Fruit fly (Drosophila melanogaster) whole organism, embryonic: ENCODE results near the gene Ir31a.

Experiments used
- BEAF-32 ChIP-seq: fragments of 200-800 bp; sonication (Bioruptor generic); optimal IDR thresholded peaks from 3 replicates; lab custom pipeline; 2017; ENCODE audit warnings: missing biosample characterization, missing genetic modification characterization, mild to moderate bottlenecking, moderate library complexity, missing genetic modification reagents
- Bgb ChIP-seq: fragments of 200-800 bp; sonication (Bioruptor generic); IDR thresholded peaks from 2 replicates; pipeline ENCODE4 v1.3.6; 2022; ENCODE audit warnings: missing biosample characterization, missing genetic modification characterization; ENCODE audit not compliant: partially characterized antibody
- Blimp-1 ChIP-seq: fragments of 200-800 bp; sonication (Bioruptor generic); optimal IDR thresholded peaks from 3 replicates; lab custom pipeline; 2018; ENCODE audit warnings: missing biosample characterization, missing genetic modification characterization, mild to moderate bottlenecking, moderate library complexity, missing genetic modification reagents
- CG12155 ChIP-seq: fragments of 200-800 bp; sonication (Bioruptor generic); optimal IDR thresholded peaks from 3 replicates; lab custom pipeline; 2016; ENCODE audit warnings: missing biosample characterization, missing genetic modification characterization
- CG12391 ChIP-seq: fragments of 200-800 bp; sonication (Bioruptor generic); optimal IDR thresholded peaks from 3 replicates; lab custom pipeline; 2018; ENCODE audit warnings: missing biosample characterization, mild to moderate bottlenecking, missing genetic modification characterization, moderate library complexity
- CG13624 ChIP-seq: fragments of 200-800 bp; sonication (Bioruptor generic); optimal IDR thresholded peaks from 2 replicates; lab custom pipeline; 2016; ENCODE audit warnings: missing biosample characterization, missing genetic modification characterization
- CG16815 ChIP-seq: fragments of 200-800 bp; sonication (Bioruptor generic); optimal IDR thresholded peaks from 3 replicates; lab custom pipeline; 2017; ENCODE audit warnings: missing biosample characterization, mild to moderate bottlenecking, missing genetic modification characterization
- CG17802 ChIP-seq: fragments of 200-800 bp; sonication (Bioruptor generic); optimal IDR thresholded peaks from 2 replicates; lab custom pipeline; 2018; ENCODE audit warnings: missing biosample characterization, mild to moderate bottlenecking, missing genetic modification characterization, moderate library complexity
- CG33557 ChIP-seq: fragments of 200-800 bp; sonication (Bioruptor generic); optimal IDR thresholded peaks from 2 replicates; lab custom pipeline; 2019; ENCODE audit warnings: missing biosample characterization, mild to moderate bottlenecking, missing genetic modification characterization, moderate library complexity
- CG3995 ChIP-seq: fragments of 200-800 bp; sonication (Bioruptor generic); optimal IDR thresholded peaks from 3 replicates; lab custom pipeline; 2016; ENCODE audit warnings: missing biosample characterization, missing genetic modification characterization
- CG42726 ChIP-seq: fragments of 200-800 bp; sonication (Bioruptor generic); IDR thresholded peaks from 2 replicates; pipeline ENCODE4 v1.3.6; 2022; ENCODE audit warnings: missing biosample characterization, missing genetic modification characterization; ENCODE audit not compliant: partially characterized antibody
- CG4707 ChIP-seq: fragments of 200-800 bp; sonication (Bioruptor generic); optimal IDR thresholded peaks from 2 replicates; lab custom pipeline; 2018; ENCODE audit warnings: missing biosample characterization, mild to moderate bottlenecking, missing genetic modification characterization, moderate library complexity
- CG6654 ChIP-seq: fragments of 200-800 bp; sonication (Bioruptor generic); optimal IDR thresholded peaks from 2 replicates; lab custom pipeline; 2017; ENCODE audit warnings: missing biosample characterization, mild to moderate bottlenecking, missing genetic modification characterization
- CG7963 ChIP-seq: fragments of 200-800 bp; sonication (Bioruptor generic); IDR thresholded peaks from 3 replicates; pipeline ENCODE4 v1.3.6; 2022; ENCODE audit warnings: missing biosample characterization, missing genetic modification characterization; ENCODE audit not compliant: partially characterized antibody
- CG8089 ChIP-seq: fragments of 200-800 bp; sonication (Bioruptor generic); optimal IDR thresholded peaks from 3 replicates; lab custom pipeline; 2016; ENCODE audit warnings: missing biosample characterization, missing genetic modification characterization
- CG8944 ChIP-seq: fragments of 200-800 bp; sonication (Bioruptor generic); optimal IDR thresholded peaks from 3 replicates; lab custom pipeline; 2016; ENCODE audit warnings: missing biosample characterization, missing genetic modification characterization
- CG9609 ChIP-seq: fragments of 200-800 bp; sonication (Bioruptor generic); optimal IDR thresholded peaks from 3 replicates; lab custom pipeline; 2016; ENCODE audit warnings: missing biosample characterization, missing genetic modification characterization
- CoRest ChIP-seq: fragments of 200-800 bp; sonication (Bioruptor generic); optimal IDR thresholded peaks from 3 replicates; lab custom pipeline; 2018; ENCODE audit warnings: missing biosample characterization, mild to moderate bottlenecking, missing genetic modification characterization, moderate library complexity
- Dbx ChIP-seq: fragments of 200-800 bp; sonication (Bioruptor generic); IDR thresholded peaks from 3 replicates; pipeline ENCODE4 v1.3.6; 2022; ENCODE audit warnings: missing biosample characterization, missing genetic modification characterization
- Dip2 ChIP-seq: fragments of 200-800 bp; sonication (Bioruptor generic); IDR thresholded peaks from 2 replicates; pipeline ENCODE4 v1.3.6; 2022; ENCODE audit warnings: missing biosample characterization, missing genetic modification characterization
- E2f1 ChIP-seq: fragments of 200-800 bp; sonication (Bioruptor generic); IDR thresholded peaks from 2 replicates; pipeline ENCODE4 v1.3.6; 2022; ENCODE audit warnings: missing biosample characterization, missing genetic modification characterization
- ERR ChIP-seq: fragments of 200-800 bp; sonication (Bioruptor generic); optimal IDR thresholded peaks from 2 replicates; lab custom pipeline; 2016; ENCODE audit warnings: missing biosample characterization, missing genetic modification characterization
- HLH3B ChIP-seq: fragments of 200-800 bp; sonication (Bioruptor generic); IDR thresholded peaks from 2 replicates; pipeline ENCODE4 v1.3.6; 2022; ENCODE audit warnings: missing biosample characterization, missing genetic modification characterization
- Hr78 ChIP-seq, 2 experiments: fragments of 200-800 bp in 1 of 2; fragments of >200 bp in 1 of 2; sonication (Bioruptor generic) in 1 of 2; optimal IDR thresholded peaks; 2 replicates each; lab custom pipeline; 2017 to 2019; ENCODE audit warnings: missing biosample characterization in 2 of 2, missing genetic modification characterization in 2 of 2, mild to moderate bottlenecking in 1 of 2, moderate library complexity in 1 of 2
- Jarid2 ChIP-seq: fragments of 200-800 bp; sonication (Bioruptor generic); optimal IDR thresholded peaks from 3 replicates; lab custom pipeline; 2017; ENCODE audit warnings: mild to moderate bottlenecking, missing biosample characterization, missing genetic modification reagents, missing genetic modification characterization
- Lpt ChIP-seq: fragments of >200 bp; optimal IDR thresholded peaks from 2 replicates; lab custom pipeline; 2018; ENCODE audit warnings: missing biosample characterization, missing genetic modification characterization
- Nf-YA ChIP-seq: fragments of 200-800 bp; sonication (Bioruptor generic); IDR thresholded peaks from 2 replicates; pipeline ENCODE4 v1.3.6; 2022; ENCODE audit warnings: missing biosample characterization, missing genetic modification characterization
- Stat92E ChIP-seq, 3 experiments: fragments of >200 bp in 2 of 3; fragments of 200-800 bp in 1 of 3; sonication (Bioruptor generic) in 1 of 3; optimal IDR thresholded peaks; 2 replicates each; lab custom pipeline; 2017 to 2019; ENCODE audit warnings: missing biosample characterization in 3 of 3, missing genetic modification characterization in 3 of 3, mild to moderate bottlenecking in 1 of 3, moderate library complexity in 1 of 3
- Xbp1 ChIP-seq: fragments of 200-800 bp; sonication (Bioruptor generic); optimal IDR thresholded peaks from 3 replicates; lab custom pipeline; 2016; ENCODE audit warnings: missing biosample characterization, mild to moderate bottlenecking, missing genetic modification characterization
- Xrp1 ChIP-seq: fragments of 200-800 bp; sonication (Bioruptor generic); IDR thresholded peaks from 2 replicates; pipeline ENCODE4 v1.3.6; 2022; ENCODE audit warnings: missing biosample characterization, missing genetic modification characterization
- bowl ChIP-seq: fragments of 200-800 bp; sonication (Bioruptor generic); IDR thresholded peaks from 2 replicates; pipeline ENCODE4 v1.3.6; 2022; ENCODE audit warnings: missing biosample characterization, missing genetic modification characterization
- cg ChIP-seq: fragments of 200-800 bp; sonication (Bioruptor generic); optimal IDR thresholded peaks from 3 replicates; lab custom pipeline; 2019; ENCODE audit warnings: missing biosample characterization, mild to moderate bottlenecking, missing genetic modification characterization, moderate library complexity
- chn ChIP-seq: fragments of 200-800 bp; sonication (Bioruptor generic); optimal IDR thresholded peaks from 2 replicates; lab custom pipeline; 2016; ENCODE audit warnings: missing biosample characterization, missing genetic modification characterization
- croc ChIP-seq: fragments of 200-800 bp; sonication (Bioruptor generic); conservative IDR thresholded peaks from 3 replicates; pipeline ENCODE4 v1.3.6; 2022; ENCODE audit warnings: missing biosample characterization, missing genetic modification characterization
- dysf ChIP-seq: fragments of 200-800 bp; sonication (Bioruptor generic); IDR thresholded peaks from 3 replicates; pipeline ENCODE4 v1.3.6; 2022; ENCODE audit warnings: missing biosample characterization, missing genetic modification characterization
- gem ChIP-seq: fragments of 200-800 bp; sonication (Bioruptor generic); optimal IDR thresholded peaks from 2 replicates; lab custom pipeline; 2019; ENCODE audit warnings: missing biosample characterization, mild to moderate bottlenecking, missing genetic modification characterization, moderate library complexity
- grn ChIP-seq: fragments of 200-800 bp; sonication (Bioruptor generic); optimal IDR thresholded peaks from 3 replicates; lab custom pipeline; 2017; ENCODE audit warnings: missing biosample characterization, missing genetic modification characterization
- hkb ChIP-seq, 2 experiments: fragments of 200-800 bp in 1 of 2; fragments of >200 bp in 1 of 2; sonication (Bioruptor generic) in 1 of 2; IDR thresholded peaks in 1 of 2; optimal IDR thresholded peaks in 1 of 2; 2 replicates each; pipeline versions ENCODE4 v1.3.6 to Lab custom; 2017 to 2022; ENCODE audit warnings: missing biosample characterization in 1 of 2, missing genetic modification characterization in 1 of 2
- lab ChIP-seq: fragments of 200-800 bp; sonication (Bioruptor generic); optimal IDR thresholded peaks from 3 replicates; lab custom pipeline; 2017; ENCODE audit warnings: missing biosample characterization, missing genetic modification characterization, mild to moderate bottlenecking, moderate library complexity, missing genetic modification reagents
- ranshi ChIP-seq: fragments of 200-800 bp; sonication (Bioruptor generic); IDR thresholded peaks from 2 replicates; pipeline ENCODE4 v1.3.6; 2022; ENCODE audit warnings: missing biosample characterization, missing genetic modification characterization
- rib ChIP-seq: fragments of 200-800 bp; sonication (Bioruptor generic); IDR thresholded peaks from 2 replicates; pipeline ENCODE4 v1.3.6; 2022; ENCODE audit warnings: missing biosample characterization, missing genetic modification characterization
- salm ChIP-seq: fragments of 200-800 bp; sonication (Bioruptor generic); optimal IDR thresholded peaks from 2 replicates; lab custom pipeline; 2018; ENCODE audit warnings: missing biosample characterization, mild to moderate bottlenecking, missing genetic modification characterization
- sug ChIP-seq: fragments of 200-800 bp; optimal IDR thresholded peaks from 2 replicates; lab custom pipeline; 2019; ENCODE audit warnings: missing biosample characterization, mild to moderate bottlenecking, missing genetic modification characterization, moderate library complexity
- tx ChIP-seq: fragments of 200-800 bp; sonication (Bioruptor generic); optimal IDR thresholded peaks from 2 replicates; lab custom pipeline; 2016; ENCODE audit warnings: missing biosample characterization, missing genetic modification characterization
- vfl ChIP-seq: fragments of 200-800 bp; sonication (Bioruptor generic); optimal IDR thresholded peaks from 2 replicates; lab custom pipeline; 2016; ENCODE audit warnings: missing biosample characterization, missing genetic modification characterization
- wek ChIP-seq: fragments of 200-800 bp; sonication (Bioruptor generic); optimal IDR thresholded peaks from 3 replicates; lab custom pipeline; 2018; ENCODE audit warnings: missing biosample characterization, mild to moderate bottlenecking, missing genetic modification characterization, moderate library complexity
- yki ChIP-seq: fragments of >200 bp; optimal IDR thresholded peaks from 3 replicates; lab custom pipeline; 2018

Ir31a gene

dm6 chr2L:10387869-10388726 is 17.3 kb upstream of the Ir31a start, which contains the start of gene da (continued):
- no peak for TF ChIP-seq Dip2 (GFP tag; lab: Robert Waterston, UW)
- TF ChIP-seq E2f1 (GFP tag; lab: Robert Waterston, UW), result peak; percentile 50; the same call in 1 of the 2 replicates
- TF ChIP-seq lab (GFP tag; lab: Kevin White, UChicago), result no peak
- TF ChIP-seq Hr78 (GFP tag; optimal IDR thresholded peaks at IDR 0.05; lab: Kevin White, UChicago), result peak in 1 of 2 experiments; percentile 8
- peak; percentile 44 for TF ChIP-seq tx
- no peak for TF ChIP-seq bowl (GFP tag; lab: Robert Waterston, UW)
- TF ChIP-seq CoRest (tag; lab: Kevin White, UChicago), result peak; percentile 73
- TF ChIP-seq CG12155, result peak; percentile 50
- no peak for TF ChIP-seq Jarid2 (GFP tag; lab: Kevin White, UChicago)
- TF ChIP-seq CG4707 (GFP tag; lab: Kevin White, UChicago), result no peak
- peak; percentile 53 for TF ChIP-seq vfl
- TF ChIP-seq hkb (optimal IDR thresholded peaks at IDR 0.05; lab: Kevin White, UChicago), result no peak
- peak; percentile 54 for TF ChIP-seq hkb (GFP tag; IDR thresholded peaks at IDR 0.05; lab: Robert Waterston, UW)
- no peak for TF ChIP-seq CG6654
- peak; percentile 73 for TF ChIP-seq Xbp1 (GFP tag; lab: Kevin White, UChicago)
- peak; percentile 95 for TF ChIP-seq CG17802 (tag; lab: Kevin White, UChicago)
- no peak for TF ChIP-seq yki
- TF ChIP-seq salm, result peak; percentile 29
- no peak for TF ChIP-seq Lpt (GFP tag; lab: Kevin White, UChicago)
- peak; percentile 76 for TF ChIP-seq gem (tag; lab: Kevin White, UChicago)
- TF ChIP-seq CG8944 (GFP tag; lab: Kevin White, UChicago), result peak; percentile 23
- no peak for TF ChIP-seq Stat92E (GFP tag; optimal IDR thresholded peaks at IDR 0.05; lab: Kevin White, UChicago)
- peak; percentile 56 for TF ChIP-seq CG9609 (GFP tag; lab: Kevin White, UChicago)
- TF ChIP-seq CG13624, result peak; percentile 63
- peak; percentile 83 for TF ChIP-seq CG12391 (tag; lab: Kevin White, UChicago)
- TF ChIP-seq dysf, result peak; percentile 64; the same call in 2 of the 3 replicates
- TF ChIP-seq CG3995, result peak; percentile 63
- TF ChIP-seq rib (GFP tag; lab: Robert Waterston, UW), result peak; percentile 45
- TF ChIP-seq wek (GFP tag; lab: Kevin White, UChicago), result peak; percentile 15
- TF ChIP-seq sug (tag; lab: Kevin White, UChicago), result peak; percentile 75
- TF ChIP-seq Xrp1 (GFP tag; lab: Robert Waterston, UW), result peak; percentile 63
- TF ChIP-seq Blimp-1 (GFP tag; lab: Kevin White, UChicago), result no peak
- TF ChIP-seq grn, result peak; percentile 34
- TF ChIP-seq ranshi, result 0 out of 2 replicates have a peak, but pooled peaks have one; percentile 17
- TF ChIP-seq HLH3B, result peak; percentile 52
- TF ChIP-seq croc (GFP tag; lab: Robert Waterston, UW), result no peak
- TF ChIP-seq CG8089, result peak; percentile 32
- TF ChIP-seq Bgb (GFP tag; lab: Robert Waterston, UW), result peak; percentile 49; the same call in 1 of the 2 replicates
- TF ChIP-seq BEAF-32 (GFP tag; lab: Kevin White, UChicago), result peak; percentile 69
- TF ChIP-seq CG7963 (GFP tag; lab: Robert Waterston, UW), result peak; percentile 44; the same call in 1 of the 3 replicates
- peak; percentile 19 for TF ChIP-seq CG16815
- TF ChIP-seq Dbx, result 0 out of 3 replicates have a peak, but pooled peaks have one; percentile 15
- TF ChIP-seq ERR (GFP tag; lab: Kevin White, UChicago), result no peak
- no peak for TF ChIP-seq cg (GFP tag; lab: Kevin White, UChicago)
- TF ChIP-seq CG33557, result peak; percentile 18
- peak; percentile 46 for TF ChIP-seq chn (GFP tag; lab: Kevin White, UChicago)
- no peak for TF ChIP-seq CG42726 (GFP tag; lab: Robert Waterston, UW)
- TF ChIP-seq Nf-YA (GFP tag; lab: Robert Waterston, UW), result no peak
